Worm (Caenorhabditis elegans): ENCODE results near the gene ZK1320.5.

ZK1320.5 gene

DNA sequence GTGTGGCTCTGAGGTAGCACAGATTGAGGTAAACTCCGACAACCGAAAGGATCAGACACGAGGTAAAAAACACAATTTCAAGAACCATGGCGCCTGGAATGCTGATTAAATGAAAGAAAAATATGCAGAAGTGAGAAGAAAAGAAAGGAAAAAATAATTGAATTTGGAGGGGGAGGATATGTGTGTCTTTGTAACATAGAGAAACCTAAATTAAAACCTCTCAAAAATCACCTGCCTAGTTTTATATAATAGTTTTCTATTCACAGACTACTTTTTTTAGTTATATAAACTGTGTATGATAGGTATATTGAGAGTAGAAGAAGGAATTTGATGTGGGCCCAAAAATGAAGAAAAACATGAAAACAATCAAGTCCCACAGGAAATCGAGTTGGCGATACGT is at the start of gene ZK1320.5:
TSS of gene ZK1320.5 (minus strand) at position 101 of the 400 bp plus-strand sequence.
- TF ChIP-seq ceh-18 (tag; optimal IDR thresholded peaks at IDR 0.05), result no peak
- TF ChIP-seq F13H6.1 (tag; optimal IDR thresholded peaks at IDR 0.05), result no peak
- no peak for TF ChIP-seq madf-2 (tag; optimal IDR thresholded peaks at IDR 0.05)
- no peak for TF ChIP-seq eyg-1 (tag; optimal IDR thresholded peaks at IDR 0.05)
- no peak for TF ChIP-seq lin-11 (tag; optimal IDR thresholded peaks at IDR 0.05)
- no peak for TF ChIP-seq K09A11.1 (tag; optimal IDR thresholded peaks at IDR 0.05; ENCODE audit: insufficient read depth)
- no peak for TF ChIP-seq unc-86 (tag; optimal IDR thresholded peaks at IDR 0.05)
- TF ChIP-seq ceh-14 (tag; optimal IDR thresholded peaks at IDR 0.05), result no peak
- TF ChIP-seq pag-3 (tag; optimal IDR thresholded peaks at IDR 0.05; ENCODE audit: borderline replicate concordance), result no peak
- TF ChIP-seq zip-5 (tag; optimal IDR thresholded peaks at IDR 0.05), result no peak
- no peak for TF ChIP-seq hlh-8 (tag; optimal IDR thresholded peaks at IDR 0.05)

DNA sequence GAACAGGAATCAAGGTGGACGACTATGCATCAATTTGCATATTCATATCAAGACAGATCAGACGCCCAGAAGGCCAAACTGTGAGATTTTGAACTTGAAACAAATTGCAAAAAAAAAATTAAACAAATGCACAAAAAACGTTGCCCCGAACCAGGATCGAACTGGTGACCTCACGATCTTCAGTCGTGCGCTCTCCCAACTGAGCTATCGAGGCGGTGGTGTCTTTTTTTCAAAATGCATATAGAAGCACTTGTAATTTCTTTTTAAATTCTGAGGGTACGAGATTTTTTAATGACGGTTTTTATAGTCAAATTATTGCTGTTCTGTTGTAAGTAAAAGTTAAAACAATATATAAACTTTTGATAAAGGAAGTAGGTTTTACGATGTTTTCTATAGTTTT is 47.6 kb upstream of the ZK1320.5 start:
- no peak for TF ChIP-seq sox-4 (tag; optimal IDR thresholded peaks at IDR 0.05)
- no peak for TF ChIP-seq ztf-16 (tag; optimal IDR thresholded peaks at IDR 0.05)
- TF ChIP-seq ref-2 (tag; optimal IDR thresholded peaks at IDR 0.05), result no peak
- no peak for TF ChIP-seq hlh-15 (tag; optimal IDR thresholded peaks at IDR 0.05)
- TF ChIP-seq tbx-2 (tag; optimal IDR thresholded peaks at IDR 0.05), result no peak
- TF ChIP-seq sdc-2 (tag; optimal IDR thresholded peaks at IDR 0.05), result no peak
- no peak for TF ChIP-seq K02D7.2 (tag; optimal IDR thresholded peaks at IDR 0.05)
- no peak for TF ChIP-seq dve-1 (tag; optimal IDR thresholded peaks at IDR 0.05)
- TF ChIP-seq unc-42 (tag; optimal IDR thresholded peaks at IDR 0.05), result no peak
- TF ChIP-seq dmd-4 (tag; optimal IDR thresholded peaks at IDR 0.05; ENCODE audit: borderline replicate concordance), result no peak
- no peak for TF ChIP-seq ama-1 (optimal IDR thresholded peaks at IDR 0.05)
- no peak for TF ChIP-seq lim-6 (tag; optimal IDR thresholded peaks at IDR 0.05)
- TF ChIP-seq ets-4 (tag; optimal IDR thresholded peaks at IDR 0.05), result no peak
- no peak for TF ChIP-seq F13H6.1 (tag; optimal IDR thresholded peaks at IDR 0.05)
- no peak for TF ChIP-seq elt-2 (tag; optimal IDR thresholded peaks at IDR 0.05)
- no peak for TF ChIP-seq tbx-7 (tag; optimal IDR thresholded peaks at IDR 0.05)
- no peak for TF ChIP-seq ceh-9 (tag; optimal IDR thresholded peaks at IDR 0.05)
- TF ChIP-seq hlh-6 (tag; optimal IDR thresholded peaks at IDR 0.05), result no peak
- TF ChIP-seq Y22D7AL.16 (tag; optimal IDR thresholded peaks at IDR 0.05), result no peak
- no peak for TF ChIP-seq ceh-22 (tag; optimal IDR thresholded peaks at IDR 0.05)

ce11 chrII:9708835-9709299 is 43.4 kb upstream of the ZK1320.5 start, which contains the start of gene glt-5:
Gene glt-5, minus strand, starts transcription at chrII:9708885.
- no peak for TF ChIP-seq ceh-34 (tag; optimal IDR thresholded peaks at IDR 0.05)
- TF ChIP-seq Y22D7AL.16 (tag; optimal IDR thresholded peaks at IDR 0.05), result no peak
- TF ChIP-seq ceh-22 (tag; optimal IDR thresholded peaks at IDR 0.05), result no peak
- no peak for TF ChIP-seq ceh-19 (GFP tag; optimal IDR thresholded peaks at IDR 0.05)
- no peak for TF ChIP-seq elt-2 (tag; optimal IDR thresholded peaks at IDR 0.05)
- TF ChIP-seq fkh-10 (GFP tag; optimal IDR thresholded peaks at IDR 0.05), result no peak
- TF ChIP-seq odd-2 (tag; optimal IDR thresholded peaks at IDR 0.05), result no peak
- no peak for TF ChIP-seq pros-1 (tag; optimal IDR thresholded peaks at IDR 0.05)
- no peak for TF ChIP-seq gmeb-2 (tag; optimal IDR thresholded peaks at IDR 0.05)
- TF ChIP-seq sox-4 (tag; optimal IDR thresholded peaks at IDR 0.05), result no peak
- TF ChIP-seq C38D4.7 (GFP tag; optimal IDR thresholded peaks at IDR 0.05), result no peak
- no peak for TF ChIP-seq hlh-30 (tag; optimal IDR thresholded peaks at IDR 0.05; ENCODE audit: insufficient read depth)
- no peak for TF ChIP-seq unc-86 (tag; optimal IDR thresholded peaks at IDR 0.05)
- TF ChIP-seq ceh-30 (tag; optimal IDR thresholded peaks at IDR 0.05), result no peak
- TF ChIP-seq pat-9 (tag; optimal IDR thresholded peaks at IDR 0.05), result no peak
- TF ChIP-seq hlh-15 (tag; optimal IDR thresholded peaks at IDR 0.05), result no peak
- TF ChIP-seq pag-3 (tag; optimal IDR thresholded peaks at IDR 0.05; ENCODE audit: borderline replicate concordance), result no peak
- no peak for TF ChIP-seq madf-2 (tag; optimal IDR thresholded peaks at IDR 0.05)
- TF ChIP-seq hlh-8 (tag; optimal IDR thresholded peaks at IDR 0.05), result no peak
- TF ChIP-seq pax-1 (tag; optimal IDR thresholded peaks at IDR 0.05), result no peak
